Fruit fly (Drosophila melanogaster) whole organism, embryonic: ENCODE data around the gene RpS29.
A peak's percentile ranks its signal among the peaks of the same experiment; 100 is the strongest.

ENCODE experiments used
- Abd-B ChIP-seq: fragments of 200-800 bp; sonication (Bioruptor generic); optimal IDR thresholded peaks from 2 replicates; lab custom pipeline; 2018; ENCODE audit warnings: missing biosample characterization, mild to moderate bottlenecking, missing genetic modification characterization, moderate library complexity
- Bgb ChIP-seq: fragments of 200-800 bp; sonication (Bioruptor generic); IDR thresholded peaks from 2 replicates; pipeline ENCODE4 v1.3.6; 2022; ENCODE audit warnings: missing biosample characterization, missing genetic modification characterization; ENCODE audit not compliant: partially characterized antibody
- Bteb2 ChIP-seq: fragments of 200-800 bp; sonication (Bioruptor generic); optimal IDR thresholded peaks from 2 replicates; lab custom pipeline; 2016; ENCODE audit warnings: missing biosample characterization, missing genetic modification characterization
- CG11723 ChIP-seq: fragments of 200-800 bp; sonication (Bioruptor generic); optimal IDR thresholded peaks from 2 replicates; lab custom pipeline; 2017; ENCODE audit warnings: missing biosample characterization, mild to moderate bottlenecking, missing genetic modification characterization
- CG13296 ChIP-seq: fragments of 200-800 bp; sonication (Bioruptor generic); optimal IDR thresholded peaks from 3 replicates; lab custom pipeline; 2018; ENCODE audit warnings: missing biosample characterization, mild to moderate bottlenecking, missing genetic modification characterization
- CG14710 ChIP-seq: fragments of 200-800 bp; sonication (Bioruptor generic); optimal IDR thresholded peaks from 3 replicates; lab custom pipeline; 2019; ENCODE audit warnings: missing biosample characterization, mild to moderate bottlenecking, missing genetic modification characterization, moderate library complexity
- CG16813 ChIP-seq: fragments of 200-800 bp; sonication (Bioruptor generic); IDR thresholded peaks from 3 replicates; pipeline ENCODE4 v1.3.6; 2022; ENCODE audit warnings: missing biosample characterization, missing genetic modification characterization; ENCODE audit not compliant: partially characterized antibody
- CG17385 ChIP-seq: fragments of 200-800 bp; sonication (Bioruptor generic); optimal IDR thresholded peaks from 3 replicates; lab custom pipeline; 2018; ENCODE audit warnings: missing biosample characterization, mild to moderate bottlenecking, missing genetic modification characterization
- CG18476 ChIP-seq: fragments of 200-800 bp; sonication (Bioruptor generic); optimal IDR thresholded peaks from 2 replicates; lab custom pipeline; 2016; ENCODE audit warnings: missing biosample characterization, mild to moderate bottlenecking, missing genetic modification characterization
- CG2129 ChIP-seq: fragments of 200-800 bp; sonication (Bioruptor generic); IDR thresholded peaks from 2 replicates; pipeline ENCODE4 v1.3.6; 2022; ENCODE audit warnings: missing biosample characterization, missing genetic modification characterization; ENCODE audit not compliant: partially characterized antibody
- CG33213 ChIP-seq: fragments of 200-800 bp; sonication (Bioruptor generic); optimal IDR thresholded peaks from 3 replicates; lab custom pipeline; 2016; ENCODE audit warnings: missing biosample characterization, missing genetic modification characterization
- CG33557 ChIP-seq: fragments of 200-800 bp; sonication (Bioruptor generic); optimal IDR thresholded peaks from 2 replicates; lab custom pipeline; 2019; ENCODE audit warnings: missing biosample characterization, mild to moderate bottlenecking, missing genetic modification characterization, moderate library complexity
- CG6254 ChIP-seq: fragments of 200-800 bp; sonication (Bioruptor generic); optimal IDR thresholded peaks from 3 replicates; lab custom pipeline; 2017; ENCODE audit warnings: mild to moderate bottlenecking, missing biosample characterization, missing genetic modification reagents, missing genetic modification characterization
- CG6813 ChIP-seq: fragments of 200-800 bp; sonication (Bioruptor generic); optimal IDR thresholded peaks from 2 replicates; lab custom pipeline; 2017; ENCODE audit warnings: missing biosample characterization, missing genetic modification characterization, mild to moderate bottlenecking, moderate library complexity, missing genetic modification reagents
- CG8089 ChIP-seq: fragments of 200-800 bp; sonication (Bioruptor generic); optimal IDR thresholded peaks from 3 replicates; lab custom pipeline; 2016; ENCODE audit warnings: missing biosample characterization, missing genetic modification characterization
- CG8924 ChIP-seq: fragments of 200-800 bp; optimal IDR thresholded peaks from 3 replicates; lab custom pipeline; 2019; ENCODE audit warnings: missing biosample characterization, mild to moderate bottlenecking, missing genetic modification characterization, moderate library complexity
- CG9215 ChIP-seq: fragments of 200-800 bp; sonication (Bioruptor generic); IDR thresholded peaks from 2 replicates; pipeline ENCODE4 v1.3.6; 2022; ENCODE audit warnings: missing biosample characterization, missing genetic modification characterization
- CG9817 ChIP-seq: fragments of 200-800 bp; sonication (Bioruptor generic); optimal IDR thresholded peaks from 2 replicates; lab custom pipeline; 2018; ENCODE audit warnings: missing biosample characterization, mild to moderate bottlenecking, missing genetic modification characterization, moderate library complexity
- CG9876 ChIP-seq: fragments of 200-800 bp; sonication (Bioruptor generic); optimal IDR thresholded peaks from 2 replicates; lab custom pipeline; 2016; ENCODE audit warnings: missing biosample characterization, missing genetic modification characterization
- Dbx ChIP-seq: fragments of 200-800 bp; sonication (Bioruptor generic); IDR thresholded peaks from 3 replicates; pipeline ENCODE4 v1.3.6; 2022; ENCODE audit warnings: missing biosample characterization, missing genetic modification characterization
- E2f2 ChIP-seq: fragments of 200-800 bp; sonication (Bioruptor generic); IDR thresholded peaks from 2 replicates; pipeline ENCODE4 v1.3.6; 2022; ENCODE audit warnings: missing biosample characterization, missing genetic modification characterization
- Fer2 ChIP-seq: fragments of 200-800 bp; sonication (Bioruptor generic); optimal IDR thresholded peaks from 2 replicates; lab custom pipeline; 2018; ENCODE audit warnings: missing biosample characterization, mild to moderate bottlenecking, missing genetic modification characterization, moderate library complexity
- Fer3 ChIP-seq: fragments of 200-800 bp; sonication (Bioruptor generic); optimal IDR thresholded peaks from 2 replicates; lab custom pipeline; 2018; ENCODE audit warnings: missing biosample characterization, mild to moderate bottlenecking, missing genetic modification characterization, moderate library complexity
- Kr ChIP-seq: fragments of 200-800 bp; sonication (Bioruptor generic); optimal IDR thresholded peaks from 2 replicates; lab custom pipeline; 2017; ENCODE audit warnings: missing biosample characterization, mild to moderate bottlenecking, missing genetic modification characterization
- Nf-YB ChIP-seq: fragments of 200-800 bp; sonication (Bioruptor generic); optimal IDR thresholded peaks from 3 replicates; lab custom pipeline; 2019; ENCODE audit warnings: missing biosample characterization, mild to moderate bottlenecking, missing genetic modification characterization, moderate library complexity
- Scr ChIP-seq: fragments of 200-800 bp; sonication (Bioruptor generic); IDR thresholded peaks from 2 replicates; pipeline ENCODE4 v1.3.6; 2022; ENCODE audit warnings: missing biosample characterization, missing genetic modification characterization; ENCODE audit not compliant: partially characterized antibody
- Ssrp ChIP-seq: fragments of 200-800 bp; sonication (Bioruptor generic); optimal IDR thresholded peaks from 2 replicates; lab custom pipeline; 2018; ENCODE audit warnings: missing biosample characterization, mild to moderate bottlenecking, missing genetic modification characterization, moderate library complexity
- Taf1 ChIP-seq: fragments of 200-800 bp; sonication (Bioruptor generic); IDR thresholded peaks from 2 replicates; pipeline ENCODE4 v1.3.6; 2022; ENCODE audit warnings: missing biosample characterization, missing genetic modification characterization
- ase ChIP-seq: fragments of 200-800 bp; sonication (Bioruptor generic); IDR thresholded peaks from 3 replicates; pipeline ENCODE4 v1.3.6; 2022; ENCODE audit warnings: missing biosample characterization, missing genetic modification characterization
- ash1 ChIP-seq: fragments of 200-800 bp; sonication (Bioruptor generic); optimal IDR thresholded peaks from 2 replicates; lab custom pipeline; 2018; ENCODE audit warnings: missing biosample characterization, mild to moderate bottlenecking, missing genetic modification characterization
- btn ChIP-seq: fragments of 200-800 bp; sonication (Bioruptor generic); optimal IDR thresholded peaks from 2 replicates; lab custom pipeline; 2016; ENCODE audit warnings: missing biosample characterization, missing genetic modification characterization
- cad ChIP-seq: fragments of >200 bp; optimal IDR thresholded peaks from 2 replicates; lab custom pipeline; 2017; ENCODE audit warnings: missing biosample characterization, missing genetic modification characterization
- cato ChIP-seq: fragments of 200-800 bp; sonication (Bioruptor generic); optimal IDR thresholded peaks from 2 replicates; lab custom pipeline; 2016; ENCODE audit warnings: missing biosample characterization, missing genetic modification characterization, borderline replicate concordance
- crp ChIP-seq, 2 experiments: fragments of 200-800 bp; sonication (Bioruptor generic); optimal IDR thresholded peaks; 2 replicates in 1 of 2; 3 replicates in 1 of 2; lab custom pipeline; 2017; ENCODE audit warnings: missing biosample characterization in 2 of 2, missing genetic modification characterization in 2 of 2, mild to moderate bottlenecking in 1 of 2, moderate library complexity in 1 of 2
- grn ChIP-seq: fragments of 200-800 bp; sonication (Bioruptor generic); optimal IDR thresholded peaks from 3 replicates; lab custom pipeline; 2017; ENCODE audit warnings: missing biosample characterization, missing genetic modification characterization
- jing ChIP-seq: fragments of 200-800 bp; sonication (Bioruptor generic); optimal IDR thresholded peaks from 2 replicates; lab custom pipeline; 2018; ENCODE audit warnings: missing biosample characterization, mild to moderate bottlenecking, missing genetic modification characterization
- jumu ChIP-seq: fragments of 200-800 bp; sonication (Bioruptor generic); optimal IDR thresholded peaks from 3 replicates; lab custom pipeline; 2016; ENCODE audit warnings: missing biosample characterization, missing genetic modification characterization
- knrl ChIP-seq: fragments of 200-800 bp; sonication (Bioruptor generic); IDR thresholded peaks from 3 replicates; pipeline ENCODE4 v1.3.6; 2022; ENCODE audit warnings: missing biosample characterization, missing genetic modification characterization; ENCODE audit not compliant: partially characterized antibody
- nerfin-1 ChIP-seq: fragments of 200-800 bp; sonication (Bioruptor generic); optimal IDR thresholded peaks from 3 replicates; lab custom pipeline; 2019; ENCODE audit warnings: missing biosample characterization, mild to moderate bottlenecking, missing genetic modification characterization, moderate library complexity
- nerfin-2 ChIP-seq: fragments of 200-800 bp; sonication (Bioruptor generic); IDR thresholded peaks from 2 replicates; pipeline ENCODE4 v1.3.6; 2022; ENCODE audit warnings: missing biosample characterization, missing genetic modification characterization; ENCODE audit not compliant: partially characterized antibody
- pb ChIP-seq: fragments of 200-800 bp; sonication (Bioruptor generic); optimal IDR thresholded peaks from 3 replicates; lab custom pipeline; 2016; ENCODE audit warnings: missing biosample characterization, missing genetic modification characterization
- seq ChIP-seq: fragments of 200-800 bp; sonication (Bioruptor generic); IDR thresholded peaks from 2 replicates; pipeline ENCODE4 v1.3.6; 2022; ENCODE audit warnings: missing biosample characterization, missing genetic modification characterization
- slou ChIP-seq: fragments of 200-800 bp; sonication (Bioruptor generic); optimal IDR thresholded peaks from 3 replicates; lab custom pipeline; 2016; ENCODE audit warnings: missing biosample characterization, missing genetic modification characterization
- sob ChIP-seq: fragments of 200-800 bp; sonication (Bioruptor generic); IDR thresholded peaks from 2 replicates; pipeline ENCODE4 v1.3.6; 2022; ENCODE audit warnings: missing biosample characterization, missing genetic modification characterization
- ssp ChIP-seq: fragments of 200-800 bp; sonication (Bioruptor generic); IDR thresholded peaks from 2 replicates; pipeline ENCODE4 v1.3.6; 2022; ENCODE audit warnings: missing biosample characterization, missing genetic modification characterization
- sug ChIP-seq: fragments of 200-800 bp; optimal IDR thresholded peaks from 2 replicates; lab custom pipeline; 2019; ENCODE audit warnings: missing biosample characterization, mild to moderate bottlenecking, missing genetic modification characterization, moderate library complexity
- unpg ChIP-seq: fragments of 200-800 bp; sonication (Bioruptor generic); optimal IDR thresholded peaks from 3 replicates; lab custom pipeline; 2018; ENCODE audit warnings: missing biosample characterization, mild to moderate bottlenecking, missing genetic modification characterization, moderate library complexity
- vvl ChIP-seq: fragments of 200-800 bp; sonication (Bioruptor generic); IDR thresholded peaks from 2 replicates; pipeline ENCODE4 v1.3.6; 2022; ENCODE audit warnings: missing biosample characterization, missing genetic modification characterization

Gene RpS29

DNA sequence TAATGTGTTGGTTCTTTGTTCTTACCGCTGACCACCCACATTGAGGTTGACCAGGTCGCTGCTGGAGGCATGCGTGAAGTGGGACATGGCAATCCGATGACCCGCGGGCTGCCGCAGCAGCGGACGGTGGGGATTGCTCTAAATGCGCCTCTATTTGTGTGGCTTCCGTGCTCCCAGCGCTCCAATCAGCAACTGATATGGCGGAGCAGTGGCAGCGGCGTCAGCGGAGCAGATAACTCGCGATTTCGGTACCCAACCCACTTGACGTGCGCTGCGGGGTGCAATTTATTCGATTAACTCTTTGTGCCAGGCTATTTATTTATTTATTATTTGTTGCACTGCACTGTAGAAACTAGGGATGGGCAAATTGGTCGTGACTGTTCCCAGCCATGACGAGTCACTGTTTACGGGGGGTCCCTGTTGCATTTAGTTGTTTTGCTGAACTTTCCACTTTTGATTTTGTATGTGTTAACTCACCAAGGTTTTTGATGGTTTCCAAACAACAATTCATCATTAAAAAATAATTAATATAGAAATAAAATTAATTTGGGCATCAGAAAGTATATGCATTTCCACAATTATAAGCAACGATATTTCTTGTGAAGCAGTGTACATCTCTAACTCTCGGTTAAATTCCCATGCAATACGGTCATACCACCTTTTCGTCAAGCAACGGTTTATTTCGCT, 22.9 kb downstream of the RpS29 start, which contains the start of the genes CG9467 and CG8526 (continued):
- TF ChIP-seq nerfin-2 (GFP tag; lab: Robert Waterston, UW) (no peak), CG33213 (GFP tag; lab: Kevin White, UChicago) (peak; percentile 16), Abd-B (GFP tag; lab: Kevin White, UChicago) (peak; percentile 87), ase (GFP tag; lab: Robert Waterston, UW) (0 out of 3 replicates have a peak, but pooled peaks have one; percentile 51), cato (peak; percentile 44), btn (GFP tag; lab: Kevin White, UChicago) (no peak), CG16813 (GFP tag; lab: Robert Waterston, UW) (peak; percentile 81), Kr (no peak), pb (GFP tag; lab: Kevin White, UChicago) (no peak), seq (GFP tag; lab: Robert Waterston, UW) (no peak), CG6254 (GFP tag; lab: Kevin White, UChicago) (peak; percentile 61), vvl (peak; percentile 65; the same call in 1 of the 2 replicates), CG17385 (GFP tag; lab: Kevin White, UChicago) (no peak), Taf1 (GFP tag; lab: Robert Waterston, UW) (peak; percentile 21; the same call in 1 of the 2 replicates), nerfin-1 (tag; lab: Kevin White, UChicago) (peak; percentile 87), CG13296 (no peak), ssp (peak; percentile 61), slou (GFP tag; lab: Kevin White, UChicago) (peak; percentile 59), CG2129 (GFP tag; lab: Robert Waterston, UW) (peak; percentile 66), CG9876 (GFP tag; lab: Kevin White, UChicago) (no peak), Fer3 (tag; lab: Kevin White, UChicago) (peak; percentile 53), crp (GFP tag; optimal IDR thresholded peaks at IDR 0.05; lab: Kevin White, UChicago) (peak in 1 of 2 experiments; percentile 15), CG33557 (GFP tag; lab: Kevin White, UChicago) (peak; percentile 47), jing (GFP tag; lab: Kevin White, UChicago) (no peak), Dbx (GFP tag; lab: Robert Waterston, UW) (peak; percentile 70; the same call in 2 of the 3 replicates), unpg (GFP tag; lab: Kevin White, UChicago) (peak; percentile 55), Fer2 (tag; lab: Kevin White, UChicago) (peak; percentile 30), ash1 (GFP tag; lab: Kevin White, UChicago) (no peak), CG9215 (GFP tag; lab: Robert Waterston, UW) (peak; percentile 78), Scr (peak; percentile 90), CG9817 (tag; lab: Kevin White, UChicago) (peak; percentile 83), jumu (GFP tag; lab: Kevin White, UChicago) (no peak), CG18476 (GFP tag; lab: Kevin White, UChicago) (peak; percentile 25), CG6813 (GFP tag; lab: Kevin White, UChicago) (no peak), Bgb (GFP tag; lab: Robert Waterston, UW) (peak; percentile 51; the same call in 1 of the 2 replicates), E2f2 (GFP tag; lab: Robert Waterston, UW) (peak; percentile 82), CG11723 (GFP tag; lab: Kevin White, UChicago) (no peak), Ssrp (tag; lab: Kevin White, UChicago) (peak; percentile 69), sug (tag; lab: Kevin White, UChicago) (peak; percentile 100), cad (GFP tag; lab: Kevin White, UChicago) (no peak), CG8089 (GFP tag; lab: Kevin White, UChicago) (no peak), CG14710 (peak; percentile 90), sob (GFP tag; lab: Robert Waterston, UW) (peak; percentile 53; the same call in 1 of the 2 replicates), knrl (GFP tag; lab: Robert Waterston, UW) (peak; percentile 89), Nf-YB (GFP tag; lab: Kevin White, UChicago) (no peak), grn (GFP tag; lab: Kevin White, UChicago) (no peak), CG8924 (peak; percentile 77), Bteb2 (no peak)
